Worm (Caenorhabditis elegans) whole organism, early embryonic: Measurements from ENCODE around the gene tomm-20.

Experiments
- B0310.2 ChIP-seq: sonication (generic microtip); optimal IDR thresholded peaks from 2 replicates; lab custom pipeline; 2016; ENCODE audit warnings: mild to moderate bottlenecking, missing genetic modification characterization, missing compliant biosample characterization
- aly-1 ChIP-seq: sonication (generic microtip); optimal IDR thresholded peaks from 2 replicates; lab custom pipeline; 2016; ENCODE audit warnings: missing genetic modification characterization, missing compliant biosample characterization
- ama-1 ChIP-seq: fragments of 150-350 bp; optimal IDR thresholded peaks from 2 replicates; lab custom pipeline; 2014
- ceh-13 ChIP-seq: fragments of 200-800 bp; sonication (Bioruptor generic); optimal IDR thresholded peaks from 2 replicates; lab custom pipeline; 2018; ENCODE audit warnings: mild to moderate bottlenecking, missing genetic modification characterization, missing compliant biosample characterization
- ceh-36 ChIP-seq: sonication (generic microtip); optimal IDR thresholded peaks from 2 replicates; lab custom pipeline; 2016; ENCODE audit warnings: missing genetic modification characterization, inconsistent platforms, missing compliant biosample characterization
- flt-1 ChIP-seq: fragments of 200-800 bp; sonication (Bioruptor generic); IDR thresholded peaks from 2 replicates; pipeline ENCODE4 v1.3.6; 2022; ENCODE audit warnings: missing genetic modification characterization, missing compliant biosample characterization
- hmbx-1 ChIP-seq: sonication (generic microtip); optimal IDR thresholded peaks from 2 replicates; lab custom pipeline; 2016; ENCODE audit warnings: mild to moderate bottlenecking, missing genetic modification characterization, missing compliant biosample characterization
- hnd-1 ChIP-seq: sonication (generic microtip); optimal IDR thresholded peaks from 2 replicates; lab custom pipeline; 2016; ENCODE audit warnings: missing genetic modification characterization, missing compliant biosample characterization
- pes-1 ChIP-seq: fragments of 200-800 bp; sonication (Bioruptor generic); IDR thresholded peaks from 2 replicates; pipeline ENCODE4 v1.3.6; 2022; ENCODE audit warnings: missing genetic modification reagents, missing genetic modification characterization, missing compliant biosample characterization
- scrt-1 ChIP-seq: fragments of 200-800 bp; sonication (Bioruptor generic); IDR thresholded peaks from 2 replicates; pipeline ENCODE4 v1.3.6; 2022; ENCODE audit warnings: missing genetic modification characterization, missing compliant biosample characterization
- tbx-11 ChIP-seq: fragments of 200-800 bp; sonication (Bioruptor generic); IDR thresholded peaks from 2 replicates; pipeline ENCODE4 v1.3.6; 2022; ENCODE audit warnings: missing genetic modification characterization, missing compliant biosample characterization
- tbx-37 ChIP-seq: fragments of 200-800 bp; sonication (Bioruptor generic); conservative IDR thresholded peaks from 2 replicates; pipeline ENCODE4 v1.3.6; 2022; ENCODE audit warnings: missing genetic modification reagents, missing genetic modification characterization, missing compliant biosample characterization
- tra-4 ChIP-seq: sonication (generic microtip); optimal IDR thresholded peaks from 2 replicates; lab custom pipeline; 2017; ENCODE audit warnings: missing genetic modification characterization, missing compliant biosample characterization

DNA sequence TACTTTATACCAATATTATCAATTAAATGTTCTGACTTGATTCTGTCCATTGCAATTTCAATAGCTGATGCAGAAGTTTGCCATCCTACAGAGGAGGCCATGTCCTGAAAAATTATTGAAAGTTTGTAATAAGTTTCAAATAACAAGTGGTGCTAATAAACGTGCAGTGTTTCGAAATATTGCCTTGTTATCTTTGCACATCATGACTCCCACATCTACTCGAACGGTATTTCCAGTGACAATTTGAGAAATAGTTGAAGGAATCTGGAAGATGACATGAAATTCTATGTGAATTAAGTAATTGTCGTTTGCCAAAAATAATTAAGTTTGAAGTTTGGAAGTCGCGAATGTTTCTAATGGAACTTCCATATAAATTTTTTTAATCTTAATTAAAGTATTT, 26.2 kb upstream of the tomm-20 start, which contains the start of gene gcy-13:
- TF ChIP-seq ama-1 (lab: Kevin White, UChicago) (no peak), tbx-37 (no peak), flt-1 (GFP tag; lab: Robert Waterston, UW) (no peak), scrt-1 (GFP tag; lab: Robert Waterston, UW) (no peak), B0310.2 (no peak), aly-1 (tag; lab: Kevin White, UChicago) (no peak), hnd-1 (no peak), hmbx-1 (tag; lab: Kevin White, UChicago) (no peak), pes-1 (GFP tag; lab: Robert Waterston, UW) (no peak), ceh-13 (GFP tag; lab: Kevin White, UChicago) (no peak), tra-4 (tag; lab: Kevin White, UChicago) (no peak), tbx-11 (GFP tag; lab: Robert Waterston, UW) (no peak), ceh-36 (tag; lab: Kevin White, UChicago) (no peak)
